Worm (Caenorhabditis elegans) whole organism, L1 larva: ENCODE results near the gene M163.22.

Experiments used
- C04F5.9 ChIP-seq: sonication (generic microtip); optimal IDR thresholded peaks from 2 replicates; lab custom pipeline; 2016; ENCODE audit warnings: missing genetic modification characterization, missing compliant biosample characterization
- C16A3.4 ChIP-seq: fragments of 150-350 bp; optimal IDR thresholded peaks from 2 replicates; lab custom pipeline; 2014; ENCODE audit warnings: missing biosample characterization, missing genetic modification characterization
- F16B12.6 ChIP-seq: fragments of 150-350 bp; optimal IDR thresholded peaks from 2 replicates; lab custom pipeline; 2014; ENCODE audit warnings: missing biosample characterization, missing genetic modification characterization
- Y116A8C.19 ChIP-seq: sonication (generic microtip); optimal IDR thresholded peaks from 2 replicates; lab custom pipeline; 2016; ENCODE audit warnings: missing compliant biosample characterization, missing genetic modification characterization, borderline replicate concordance
- aha-1 ChIP-seq: fragments of 150-350 bp; optimal IDR thresholded peaks from 2 replicates; lab custom pipeline; 2014; ENCODE audit warnings: missing biosample characterization, missing genetic modification characterization
- aly-2 ChIP-seq: fragments of 150-350 bp; optimal IDR thresholded peaks from 2 replicates; lab custom pipeline; 2014; ENCODE audit warnings: missing biosample characterization, missing genetic modification characterization
- ama-1 ChIP-seq: fragments of 150-350 bp; optimal IDR thresholded peaks from 2 replicates; lab custom pipeline; 2014
- blmp-1 ChIP-seq: fragments of 150-350 bp; optimal IDR thresholded peaks from 2 replicates; lab custom pipeline; 2014; ENCODE audit warnings: missing biosample characterization, missing genetic modification characterization
- ceh-63 ChIP-seq: fragments of 200-800 bp; sonication (Bioruptor generic); optimal IDR thresholded peaks from 2 replicates; lab custom pipeline; 2018; ENCODE audit warnings: mild to moderate bottlenecking, missing genetic modification characterization, missing compliant biosample characterization
- ceh-8 ChIP-seq: fragments of 200-800 bp; sonication (Bioruptor generic); optimal IDR thresholded peaks from 2 replicates; lab custom pipeline; 2018; ENCODE audit warnings: mild to moderate bottlenecking, missing genetic modification characterization, moderate library complexity, missing compliant biosample characterization
- ceh-82 ChIP-seq, 3 experiments: fragments of 150-350 bp in 1 of 3; sonication (generic microtip) in 2 of 3; optimal IDR thresholded peaks; 2 replicates each; lab custom pipeline; 2014 to 2017; ENCODE audit warnings: missing biosample characterization in 3 of 3, missing genetic modification characterization in 3 of 3
- ces-1 ChIP-seq: fragments of 150-350 bp; optimal IDR thresholded peaks from 2 replicates; lab custom pipeline; 2014; ENCODE audit warnings: missing biosample characterization, missing genetic modification reagents, missing genetic modification characterization
- dpl-1 ChIP-seq, 3 experiments: fragments of 150-350 bp in 2 of 3; sonication (generic microtip) in 1 of 3; optimal IDR thresholded peaks; 2 replicates each; lab custom pipeline; 2014 to 2017; ENCODE audit warnings: missing biosample characterization in 3 of 3, missing genetic modification characterization in 3 of 3, missing genetic modification reagents in 3 of 3
- dsc-1 ChIP-seq: sonication (generic microtip); optimal IDR thresholded peaks from 2 replicates; lab custom pipeline; 2016; ENCODE audit warnings: mild to moderate bottlenecking, missing genetic modification characterization, missing compliant biosample characterization
- efl-1 ChIP-seq, 4 experiments: fragments of 150-350 bp; optimal IDR thresholded peaks in 3 of 4; peaks in 1 of 4; 1 replicate in 1 of 4; 2 replicates in 3 of 4; lab custom pipeline; 2014; ENCODE audit warnings: missing biosample characterization in 2 of 4, missing genetic modification characterization in 2 of 4, missing genetic modification reagents in 2 of 4
- efl-3 ChIP-seq: fragments of 200-800 bp; sonication (Bioruptor generic); optimal IDR thresholded peaks from 2 replicates; lab custom pipeline; 2018; ENCODE audit warnings: mild to moderate bottlenecking, missing genetic modification characterization, missing compliant biosample characterization
- elt-2 ChIP-seq: sonication (generic microtip); optimal IDR thresholded peaks from 2 replicates; lab custom pipeline; 2016; ENCODE audit warnings: missing genetic modification characterization, mild to moderate bottlenecking, inconsistent platforms, missing compliant biosample characterization, missing genetic modification reagents
- grh-1 ChIP-seq: fragments of 200-800 bp; sonication (Bioruptor generic); IDR thresholded peaks from 2 replicates; pipeline ENCODE4 v1.3.6; 2022; ENCODE audit warnings: missing genetic modification reagents, missing genetic modification characterization, missing compliant biosample characterization
- hlh-17 ChIP-seq: fragments of 200-800 bp; sonication (Bioruptor generic); optimal IDR thresholded peaks from 2 replicates; lab custom pipeline; 2018; ENCODE audit warnings: missing genetic modification characterization, mild to moderate bottlenecking, missing compliant biosample characterization, moderate library complexity, borderline replicate concordance
- irx-1 ChIP-seq: sonication (generic microtip); optimal IDR thresholded peaks from 2 replicates; lab custom pipeline; 2016; ENCODE audit warnings: missing genetic modification characterization, missing compliant biosample characterization
- isw-1 ChIP-seq: fragments of 200-800 bp; sonication (Bioruptor generic); IDR thresholded peaks from 2 replicates; pipeline ENCODE4 v1.3.6; 2022; ENCODE audit warnings: missing genetic modification characterization, missing compliant biosample characterization
- jun-1 ChIP-seq: fragments of 150-350 bp; optimal IDR thresholded peaks from 2 replicates; lab custom pipeline; 2014; ENCODE audit warnings: missing biosample characterization, missing genetic modification reagents, missing genetic modification characterization
- lin-13 ChIP-seq: fragments of 150-350 bp; optimal IDR thresholded peaks from 2 replicates; lab custom pipeline; 2014; ENCODE audit warnings: missing biosample characterization, missing genetic modification reagents, missing genetic modification characterization
- lin-14 ChIP-seq: fragments of 200-800 bp; sonication (Bioruptor generic); optimal IDR thresholded peaks from 2 replicates; lab custom pipeline; 2018; ENCODE audit warnings: mild to moderate bottlenecking, missing genetic modification characterization, moderate library complexity, missing compliant biosample characterization
- lin-35 ChIP-seq, 2 experiments: fragments of 150-350 bp; optimal IDR thresholded peaks; 2 replicates each; lab custom pipeline; 2014; ENCODE audit warnings: missing biosample characterization in 2 of 2, missing genetic modification characterization in 2 of 2, missing genetic modification reagents in 2 of 2
- lin-39 ChIP-seq: fragments of 150-350 bp; optimal IDR thresholded peaks from 2 replicates; lab custom pipeline; 2014; ENCODE audit warnings: missing biosample characterization, missing genetic modification reagents, missing genetic modification characterization
- lsy-2 ChIP-seq, 2 experiments: fragments of 150-350 bp; optimal IDR thresholded peaks; 2 replicates each; lab custom pipeline; 2014; ENCODE audit warnings: missing biosample characterization in 2 of 2, missing genetic modification characterization in 2 of 2
- mef-2 ChIP-seq: fragments of 150-350 bp; optimal IDR thresholded peaks from 2 replicates; lab custom pipeline; 2014; ENCODE audit warnings: missing biosample characterization, missing genetic modification characterization
- mep-1 ChIP-seq: fragments of 150-350 bp; optimal IDR thresholded peaks from 2 replicates; lab custom pipeline; 2014; ENCODE audit warnings: missing biosample characterization, missing genetic modification characterization
- nhr-12 ChIP-seq: sonication (generic microtip); optimal IDR thresholded peaks from 2 replicates; lab custom pipeline; 2017; ENCODE audit warnings: missing biosample characterization, missing genetic modification characterization
- nhr-19 ChIP-seq: fragments of 200-800 bp; sonication (Bioruptor generic); conservative IDR thresholded peaks from 2 replicates; pipeline ENCODE4 v1.3.6; 2022; ENCODE audit warnings: missing genetic modification characterization, missing compliant biosample characterization
- nhr-20 ChIP-seq: sonication (generic microtip); optimal IDR thresholded peaks from 2 replicates; lab custom pipeline; 2016; ENCODE audit warnings: mild to moderate bottlenecking, missing genetic modification characterization, missing compliant biosample characterization
- nhr-28 ChIP-seq: fragments of 150-350 bp; optimal IDR thresholded peaks from 2 replicates; lab custom pipeline; 2014; ENCODE audit warnings: missing biosample characterization, missing genetic modification characterization
- nhr-47 ChIP-seq: sonication (generic microtip); optimal IDR thresholded peaks from 2 replicates; lab custom pipeline; 2016; ENCODE audit warnings: mild to moderate bottlenecking, missing genetic modification characterization, moderate library complexity, missing compliant biosample characterization
- nhr-71 ChIP-seq: sonication (generic microtip); optimal IDR thresholded peaks from 2 replicates; lab custom pipeline; 2016; ENCODE audit warnings: mild to moderate bottlenecking, missing genetic modification characterization, moderate library complexity, missing compliant biosample characterization
- nhr-76 ChIP-seq: sonication (generic microtip); optimal IDR thresholded peaks from 2 replicates; lab custom pipeline; 2017; ENCODE audit warnings: missing biosample characterization, missing genetic modification characterization
- nhr-90 ChIP-seq: sonication (generic microtip); optimal IDR thresholded peaks from 2 replicates; lab custom pipeline; 2016; ENCODE audit warnings: mild to moderate bottlenecking, missing genetic modification characterization, missing compliant biosample characterization; ENCODE audit not compliant: poor library complexity
- pax-3 ChIP-seq: fragments of 200-800 bp; sonication (Bioruptor generic); optimal IDR thresholded peaks from 2 replicates; lab custom pipeline; 2018; ENCODE audit warnings: mild to moderate bottlenecking, missing genetic modification characterization, moderate library complexity, missing compliant biosample characterization
- pqm-1 ChIP-seq: sonication (generic microtip); optimal IDR thresholded peaks from 3 replicates; lab custom pipeline; 2017; ENCODE audit warnings: missing biosample characterization, missing genetic modification characterization
- rnt-1 ChIP-seq: sonication (generic microtip); optimal IDR thresholded peaks from 2 replicates; lab custom pipeline; 2016; ENCODE audit warnings: mild to moderate bottlenecking, missing genetic modification characterization, moderate library complexity, missing compliant biosample characterization
- skn-1 ChIP-seq: fragments of 150-350 bp; optimal IDR thresholded peaks from 2 replicates; lab custom pipeline; 2014; ENCODE audit warnings: missing biosample characterization, missing genetic modification characterization
- snpc-4 ChIP-seq: fragments of 150-350 bp; optimal IDR thresholded peaks from 2 replicates; lab custom pipeline; 2014; ENCODE audit warnings: missing biosample characterization, missing genetic modification characterization
- snu-23 ChIP-seq: sonication (generic microtip); optimal IDR thresholded peaks from 2 replicates; lab custom pipeline; 2016; ENCODE audit warnings: missing genetic modification characterization, missing compliant biosample characterization
- sptf-1 ChIP-seq: fragments of 150-350 bp; optimal IDR thresholded peaks from 2 replicates; lab custom pipeline; 2014; ENCODE audit warnings: missing biosample characterization, missing genetic modification characterization
- sup-37 ChIP-seq: fragments of 200-800 bp; sonication (Bioruptor generic); optimal IDR thresholded peaks from 2 replicates; lab custom pipeline; 2018; ENCODE audit warnings: mild to moderate bottlenecking, missing genetic modification characterization, missing compliant biosample characterization
- swsn-7 ChIP-seq: sonication (generic microtip); optimal IDR thresholded peaks from 2 replicates; lab custom pipeline; 2016; ENCODE audit warnings: missing genetic modification characterization, missing compliant biosample characterization
- unc-130 ChIP-seq: fragments of 150-350 bp; optimal IDR thresholded peaks from 2 replicates; lab custom pipeline; 2017; ENCODE audit warnings: missing biosample characterization, missing genetic modification characterization, inconsistent platforms
- unc-86 ChIP-seq: sonication (generic microtip); optimal IDR thresholded peaks from 2 replicates; lab custom pipeline; 2016; ENCODE audit warnings: missing genetic modification characterization, missing compliant biosample characterization
- unc-98 ChIP-seq: fragments of 200-800 bp; sonication (Bioruptor generic); IDR thresholded peaks from 2 replicates; pipeline ENCODE4 v1.3.6; 2022; ENCODE audit warnings: missing genetic modification characterization, missing compliant biosample characterization
- vab-15 ChIP-seq: sonication (generic microtip); optimal IDR thresholded peaks from 2 replicates; lab custom pipeline; 2017; ENCODE audit warnings: missing genotype, mild to moderate bottlenecking, missing genetic modification characterization, missing compliant biosample characterization
- xbp-1 ChIP-seq: sonication (generic microtip); optimal IDR thresholded peaks from 2 replicates; lab custom pipeline; 2016; ENCODE audit warnings: missing genetic modification characterization, missing compliant biosample characterization
- zag-1 ChIP-seq: fragments of 150-350 bp; optimal IDR thresholded peaks from 2 replicates; lab custom pipeline; 2014; ENCODE audit warnings: missing biosample characterization, missing genetic modification characterization
- ztf-11 ChIP-seq, 2 experiments: sonication (generic microtip); optimal IDR thresholded peaks; 2 replicates each; lab custom pipeline; 2016 to 2017; ENCODE audit warnings: missing genetic modification characterization in 2 of 2, missing biosample characterization in 1 of 2, missing compliant biosample characterization in 1 of 2

The M163.22 gene

DNA sequence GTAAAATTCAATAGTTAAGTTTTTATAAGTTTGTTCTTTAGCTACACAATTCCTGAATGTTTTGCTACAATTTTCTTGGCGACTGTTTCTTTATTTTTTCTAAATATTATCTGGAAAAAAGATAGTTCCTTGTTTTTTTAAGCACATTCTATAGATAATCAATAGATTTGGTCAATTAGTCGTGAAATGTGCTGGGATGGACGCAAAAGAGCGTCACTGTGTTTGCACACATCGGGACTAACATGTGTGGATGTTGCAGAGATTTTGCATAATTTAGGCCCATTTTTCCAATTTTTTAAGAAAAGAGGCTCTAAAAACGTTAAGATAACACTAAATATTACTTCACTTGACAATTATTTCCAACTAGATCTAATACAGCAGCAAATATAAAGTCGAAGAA, 47.8 kb downstream of the M163.22 start:
- TF ChIP-seq sptf-1 (tag; lab: Kevin White, UChicago) = no peak
- peak; percentile 84 for TF ChIP-seq dsc-1
- no peak for TF ChIP-seq nhr-28 (tag; lab: Kevin White, UChicago)
- TF ChIP-seq efl-3 (GFP tag; lab: Kevin White, UChicago) = no peak
- TF ChIP-seq C04F5.9 (tag; lab: Kevin White, UChicago) = no peak
- TF ChIP-seq snpc-4 (tag; lab: Kevin White, UChicago) = peak; percentile 18
- peak; percentile 48 for TF ChIP-seq swsn-7 (tag; lab: Kevin White, UChicago)
- peak; percentile 19 for TF ChIP-seq lin-13
- TF ChIP-seq xbp-1 (tag; lab: Kevin White, UChicago) = peak; percentile 51
- TF ChIP-seq nhr-20 = peak; percentile 35
- TF ChIP-seq hlh-17 (GFP tag; lab: Kevin White, UChicago) = no peak
- no peak for TF ChIP-seq vab-15 (tag; lab: Kevin White, UChicago)
- TF ChIP-seq unc-86 (tag; lab: Kevin White, UChicago) = no peak
- TF ChIP-seq isw-1 = no peak
- no peak for TF ChIP-seq unc-130 (tag; lab: Kevin White, UChicago)
- TF ChIP-seq rnt-1 (tag; lab: Kevin White, UChicago) = peak; percentile 26
- TF ChIP-seq lin-39 = peak; percentile 36
- no peak for TF ChIP-seq jun-1
- no peak for TF ChIP-seq ama-1 (lab: Kevin White, UChicago)
- no peak for TF ChIP-seq pax-3 (tag; lab: Kevin White, UChicago)
- no peak for TF ChIP-seq nhr-12 (tag; lab: Kevin White, UChicago)
- TF ChIP-seq ceh-63 (GFP tag; lab: Kevin White, UChicago) = no peak
- TF ChIP-seq aha-1 (tag; lab: Kevin White, UChicago) = no peak
- no peak for TF ChIP-seq sup-37 (GFP tag; lab: Kevin White, UChicago)
- peak; percentile 44 for TF ChIP-seq nhr-47 (tag; lab: Kevin White, UChicago)
- peak; percentile 45 to 46 for TF ChIP-seq lsy-2 (tag; optimal IDR thresholded peaks at IDR 0.05; lab: Kevin White, UChicago)
- no peak for TF ChIP-seq Y116A8C.19 (tag; lab: Kevin White, UChicago)
- TF ChIP-seq unc-98 = no peak
- TF ChIP-seq efl-1 (optimal IDR thresholded peaks at IDR 0.05; lab: Kevin White, UChicago) = peak; percentile 17 to 26
- TF ChIP-seq efl-1 (GFP tag; optimal IDR thresholded peaks at IDR 0.05 in 1 of 2; lab: Kevin White, UChicago) = peak in 1 of 2 experiments; percentile 91
- TF ChIP-seq pqm-1 = no peak
- no peak for TF ChIP-seq grh-1
- no peak for TF ChIP-seq nhr-76 (tag; lab: Kevin White, UChicago)
- TF ChIP-seq mep-1 (tag; lab: Kevin White, UChicago) = peak; percentile 54
- peak; percentile 2 to 14 for TF ChIP-seq lin-35 (GFP tag; optimal IDR thresholded peaks at IDR 0.05; lab: Kevin White, UChicago)
- TF ChIP-seq zag-1 (tag; lab: Kevin White, UChicago) = no peak
- no peak for TF ChIP-seq skn-1 (tag; lab: Kevin White, UChicago)
- TF ChIP-seq nhr-71 (tag; lab: Kevin White, UChicago) = peak; percentile 45
- TF ChIP-seq ztf-11 (tag; optimal IDR thresholded peaks at IDR 0.05; lab: Kevin White, UChicago) = peak in 1 of 2 experiments; percentile 13
- no peak for TF ChIP-seq C16A3.4
- TF ChIP-seq ces-1 (GFP tag; lab: Kevin White, UChicago) = no peak
- no peak for TF ChIP-seq elt-2 (tag; lab: Kevin White, UChicago)
- peak; percentile 4 for TF ChIP-seq blmp-1 (tag; lab: Kevin White, UChicago)
- TF ChIP-seq dpl-1 (GFP tag; optimal IDR thresholded peaks at IDR 0.05; lab: Kevin White, UChicago) = peak in 1 of 3 experiments; percentile 25
- peak in 1 of 3 experiments; percentile 14 for TF ChIP-seq ceh-82 (tag; optimal IDR thresholded peaks at IDR 0.05; lab: Kevin White, UChicago)
- peak; percentile 45 for TF ChIP-seq snu-23
- peak; percentile 47 for TF ChIP-seq ceh-8 (GFP tag; lab: Kevin White, UChicago)
- peak; percentile 16 for TF ChIP-seq irx-1 (tag; lab: Kevin White, UChicago)
- no peak for TF ChIP-seq nhr-90 (tag; lab: Kevin White, UChicago)
- no peak for TF ChIP-seq mef-2
- TF ChIP-seq aly-2 (tag; lab: Kevin White, UChicago) = no peak
- peak; percentile 90 for TF ChIP-seq F16B12.6
- 0 out of 2 replicates have a peak, but pooled peaks have one; percentile 7 for TF ChIP-seq nhr-19
- peak; percentile 49 for TF ChIP-seq lin-14 (GFP tag; lab: Kevin White, UChicago)
